Fruit fly (Drosophila melanogaster) S2 (cell line): ENCODE results near the gene CG17154.

Source experiments
- CG8478 ChIP-seq: fragments of >200 bp; optimal IDR thresholded peaks from 2 replicates; lab custom pipeline; 2018
- CTCF ChIP-seq, 2 experiments: fragments of >200 bp; optimal IDR thresholded peaks; 2 replicates each; lab custom pipeline; 2018

DNA sequence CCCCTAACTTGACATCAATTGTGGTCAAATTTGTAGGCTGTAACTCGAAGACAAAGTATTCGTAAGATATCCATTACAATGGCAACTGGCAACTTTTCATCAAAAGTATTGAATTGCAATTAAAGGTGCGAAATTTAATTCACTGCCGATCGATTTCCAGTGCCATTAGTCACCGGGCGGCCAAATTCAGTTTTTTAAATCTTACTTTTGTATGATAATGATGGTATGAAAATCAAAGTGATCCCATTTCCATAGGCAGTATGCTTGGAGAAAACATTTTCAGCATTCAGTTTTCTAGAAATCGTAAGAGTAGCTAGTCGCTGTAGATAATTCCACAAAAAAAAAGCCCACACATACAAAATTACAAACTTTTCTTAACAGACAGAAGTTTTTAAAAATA, 44.1 kb upstream of the CG17154 start, which contains the start of gene CG43638:
- no peak for TF ChIP-seq CG8478 (lab: Kevin White, UChicago)
- no peak for TF ChIP-seq CTCF (optimal IDR thresholded peaks at IDR 0.05; lab: Kevin White, UChicago)
